Fruit fly (Drosophila melanogaster) whole organism, embryonic: ENCODE results near the gene CG32712.

Experiments
- ATbp ChIP-seq: fragments of 200-800 bp; sonication (Bioruptor generic); optimal IDR thresholded peaks from 2 replicates; lab custom pipeline; 2017; ENCODE audit warnings: missing biosample characterization, mild to moderate bottlenecking, missing genetic modification characterization, missing genetic modification reagents
- Ada2b ChIP-seq: fragments of 200-800 bp; sonication (Bioruptor generic); IDR thresholded peaks from 2 replicates; pipeline ENCODE4 v1.3.6; 2022; ENCODE audit warnings: missing biosample characterization, missing genetic modification characterization
- Atf3 ChIP-seq: fragments of 200-800 bp; sonication (Bioruptor generic); optimal IDR thresholded peaks from 3 replicates; lab custom pipeline; 2016; ENCODE audit warnings: missing biosample characterization, missing genetic modification characterization
- Bdp1 ChIP-seq: fragments of 200-800 bp; sonication (Bioruptor generic); optimal IDR thresholded peaks from 3 replicates; lab custom pipeline; 2016; ENCODE audit warnings: missing biosample characterization, missing genetic modification characterization
- CG10565 ChIP-seq: fragments of 200-800 bp; sonication (Bioruptor generic); optimal IDR thresholded peaks from 3 replicates; lab custom pipeline; 2016; ENCODE audit warnings: missing biosample characterization, mild to moderate bottlenecking, missing genetic modification characterization
- CG11456 ChIP-seq: fragments of 200-800 bp; sonication (Bioruptor generic); IDR thresholded peaks from 3 replicates; pipeline ENCODE4 v1.3.6; 2022; ENCODE audit warnings: missing biosample characterization, missing genetic modification characterization
- CG11504 ChIP-seq: fragments of 200-800 bp; sonication (Bioruptor generic); optimal IDR thresholded peaks from 3 replicates; lab custom pipeline; 2019; ENCODE audit warnings: missing biosample characterization, mild to moderate bottlenecking, missing genetic modification characterization, moderate library complexity
- CG12219 ChIP-seq: fragments of 200-800 bp; sonication (Bioruptor generic); optimal IDR thresholded peaks from 3 replicates; lab custom pipeline; 2018; ENCODE audit warnings: missing biosample characterization, mild to moderate bottlenecking, missing genetic modification characterization
- CG1233 ChIP-seq: fragments of 200-800 bp; sonication (Bioruptor generic); optimal IDR thresholded peaks from 4 replicates; lab custom pipeline; 2018; ENCODE audit warnings: missing biosample characterization, mild to moderate bottlenecking, missing genetic modification characterization
- CG12942 ChIP-seq: fragments of 200-800 bp; sonication (Bioruptor generic); optimal IDR thresholded peaks from 3 replicates; lab custom pipeline; 2016; ENCODE audit warnings: missing biosample characterization, missing genetic modification characterization
- CG13775 ChIP-seq: fragments of 200-800 bp; sonication (Bioruptor generic); optimal IDR thresholded peaks from 3 replicates; lab custom pipeline; 2017; ENCODE audit warnings: missing biosample characterization, mild to moderate bottlenecking, missing genetic modification characterization
- CG15269 ChIP-seq: fragments of 200-800 bp; sonication (Bioruptor generic); optimal IDR thresholded peaks from 2 replicates; lab custom pipeline; 2018; ENCODE audit warnings: missing biosample characterization, mild to moderate bottlenecking, missing genetic modification characterization, moderate library complexity
- CG1529 ChIP-seq: fragments of 200-800 bp; sonication (Bioruptor generic); optimal IDR thresholded peaks from 3 replicates; lab custom pipeline; 2018; ENCODE audit warnings: missing biosample characterization, missing genetic modification characterization
- CG16813 ChIP-seq: fragments of 200-800 bp; sonication (Bioruptor generic); IDR thresholded peaks from 3 replicates; pipeline ENCODE4 v1.3.6; 2022; ENCODE audit warnings: missing biosample characterization, missing genetic modification characterization; ENCODE audit not compliant: partially characterized antibody
- CG18764 ChIP-seq: fragments of 200-800 bp; sonication (Bioruptor generic); optimal IDR thresholded peaks from 3 replicates; lab custom pipeline; 2016; ENCODE audit warnings: missing biosample characterization, missing genetic modification characterization
- CG5180 ChIP-seq: fragments of 200-800 bp; sonication (Bioruptor generic); optimal IDR thresholded peaks from 3 replicates; lab custom pipeline; 2017; ENCODE audit warnings: missing biosample characterization, missing genetic modification characterization, mild to moderate bottlenecking, moderate library complexity, missing genetic modification reagents
- CG7271 ChIP-seq: fragments of 200-800 bp; sonication (Bioruptor generic); optimal IDR thresholded peaks from 2 replicates; lab custom pipeline; 2018; ENCODE audit warnings: missing biosample characterization, mild to moderate bottlenecking, missing genetic modification characterization, moderate library complexity
- CG8281 ChIP-seq: fragments of 200-800 bp; sonication (Bioruptor generic); optimal IDR thresholded peaks from 2 replicates; lab custom pipeline; 2018; ENCODE audit warnings: missing biosample characterization, mild to moderate bottlenecking, missing genetic modification characterization, moderate library complexity
- CG8388 ChIP-seq: fragments of 200-800 bp; sonication (Bioruptor generic); optimal IDR thresholded peaks from 2 replicates; lab custom pipeline; 2019; ENCODE audit warnings: missing biosample characterization, mild to moderate bottlenecking, missing genetic modification characterization, moderate library complexity
- Chrac-16 ChIP-seq: fragments of 200-800 bp; sonication (Bioruptor generic); optimal IDR thresholded peaks from 3 replicates; lab custom pipeline; 2016; ENCODE audit warnings: missing biosample characterization, missing genetic modification characterization
- Deaf1 ChIP-seq: fragments of 200-800 bp; optimal IDR thresholded peaks from 3 replicates; lab custom pipeline; 2019; ENCODE audit warnings: missing biosample characterization, mild to moderate bottlenecking, missing genetic modification characterization, moderate library complexity
- Dll ChIP-seq: fragments of 200-800 bp; sonication (Bioruptor generic); IDR thresholded peaks from 4 replicates; pipeline ENCODE4 v1.3.6; 2022; ENCODE audit warnings: missing biosample characterization, missing genetic modification characterization; ENCODE audit not compliant: partially characterized antibody
- Kr ChIP-seq: fragments of 200-800 bp; sonication (Bioruptor generic); optimal IDR thresholded peaks from 2 replicates; lab custom pipeline; 2017; ENCODE audit warnings: missing biosample characterization, mild to moderate bottlenecking, missing genetic modification characterization
- MESR4 ChIP-seq: fragments of 200-800 bp; sonication (Bioruptor generic); optimal IDR thresholded peaks from 2 replicates; lab custom pipeline; 2018; ENCODE audit warnings: missing biosample characterization, mild to moderate bottlenecking, missing genetic modification characterization, moderate library complexity
- Meics ChIP-seq: fragments of 200-800 bp; sonication (Bioruptor generic); optimal IDR thresholded peaks from 2 replicates; lab custom pipeline; 2017; ENCODE audit warnings: missing biosample characterization, mild to moderate bottlenecking, missing genetic modification characterization
- NfI ChIP-seq: fragments of 200-800 bp; sonication (Bioruptor generic); optimal IDR thresholded peaks from 3 replicates; lab custom pipeline; 2018; ENCODE audit warnings: missing biosample characterization, mild to moderate bottlenecking, missing genetic modification characterization, moderate library complexity
- Opbp ChIP-seq: fragments of 200-800 bp; sonication (Bioruptor generic); IDR thresholded peaks from 3 replicates; pipeline ENCODE4 v1.3.6; 2022; ENCODE audit warnings: missing biosample characterization, missing genetic modification characterization; ENCODE audit not compliant: partially characterized antibody
- Ptx1 ChIP-seq: fragments of 200-800 bp; sonication (Bioruptor generic); IDR thresholded peaks from 2 replicates; pipeline ENCODE4 v1.3.6; 2022; ENCODE audit warnings: missing biosample characterization, missing genetic modification characterization
- Ssrp ChIP-seq: fragments of 200-800 bp; sonication (Bioruptor generic); optimal IDR thresholded peaks from 2 replicates; lab custom pipeline; 2018; ENCODE audit warnings: missing biosample characterization, mild to moderate bottlenecking, missing genetic modification characterization, moderate library complexity
- Usf ChIP-seq: fragments of 200-800 bp; sonication (Bioruptor generic); optimal IDR thresholded peaks from 2 replicates; lab custom pipeline; 2017; ENCODE audit warnings: missing genotype, missing biosample characterization, missing genetic modification characterization
- Xbp1 ChIP-seq: fragments of 200-800 bp; sonication (Bioruptor generic); optimal IDR thresholded peaks from 3 replicates; lab custom pipeline; 2016; ENCODE audit warnings: missing biosample characterization, mild to moderate bottlenecking, missing genetic modification characterization
- ato ChIP-seq: fragments of 200-800 bp; sonication (Bioruptor generic); IDR thresholded peaks from 2 replicates; pipeline ENCODE4 v1.3.6; 2022; ENCODE audit warnings: missing biosample characterization, missing genetic modification characterization; ENCODE audit not compliant: partially characterized antibody
- bab2 ChIP-seq: fragments of 200-800 bp; sonication (Bioruptor generic); optimal IDR thresholded peaks from 2 replicates; lab custom pipeline; 2016; ENCODE audit warnings: missing biosample characterization, missing genetic modification characterization
- dan ChIP-seq: fragments of 200-800 bp; sonication (Bioruptor generic); IDR thresholded peaks from 2 replicates; pipeline ENCODE4 v1.3.6; 2022; ENCODE audit warnings: missing biosample characterization, missing genetic modification characterization
- disco-r ChIP-seq: fragments of 200-800 bp; sonication (Bioruptor generic); optimal IDR thresholded peaks from 2 replicates; lab custom pipeline; 2016; ENCODE audit warnings: missing biosample characterization, missing genetic modification characterization
- grau ChIP-seq: fragments of 200-800 bp; optimal IDR thresholded peaks from 3 replicates; lab custom pipeline; 2019; ENCODE audit warnings: missing biosample characterization, mild to moderate bottlenecking, missing genetic modification characterization, moderate library complexity
- hth ChIP-seq: fragments of >200 bp; optimal IDR thresholded peaks from 2 replicates; lab custom pipeline; 2017; ENCODE audit warnings: inconsistent platforms
- kah ChIP-seq: fragments of 200-800 bp; sonication (Bioruptor generic); optimal IDR thresholded peaks from 2 replicates; lab custom pipeline; 2018; ENCODE audit warnings: missing biosample characterization, mild to moderate bottlenecking, missing genetic modification characterization
- mirr ChIP-seq: fragments of 200-800 bp; sonication (Bioruptor generic); optimal IDR thresholded peaks from 3 replicates; lab custom pipeline; 2018; ENCODE audit warnings: missing biosample characterization, mild to moderate bottlenecking, missing genetic modification characterization
- mld ChIP-seq: fragments of 200-800 bp; sonication (Bioruptor generic); IDR thresholded peaks from 3 replicates; pipeline ENCODE4 v1.3.6; 2022; ENCODE audit warnings: missing biosample characterization, missing genetic modification characterization; ENCODE audit not compliant: partially characterized antibody
- pros ChIP-seq: fragments of 200-800 bp; sonication (Bioruptor generic); optimal IDR thresholded peaks from 3 replicates; lab custom pipeline; 2019; ENCODE audit warnings: missing biosample characterization, mild to moderate bottlenecking, missing genetic modification characterization, moderate library complexity
- ranshi ChIP-seq: fragments of 200-800 bp; sonication (Bioruptor generic); IDR thresholded peaks from 2 replicates; pipeline ENCODE4 v1.3.6; 2022; ENCODE audit warnings: missing biosample characterization, missing genetic modification characterization
- ro ChIP-seq: fragments of 200-800 bp; sonication (Bioruptor generic); IDR thresholded peaks from 2 replicates; pipeline ENCODE4 v1.3.6; 2022; ENCODE audit warnings: missing biosample characterization, missing genetic modification characterization
- sd ChIP-seq: fragments of 200-800 bp; sonication (Bioruptor generic); optimal IDR thresholded peaks from 3 replicates; lab custom pipeline; 2018; ENCODE audit warnings: missing biosample characterization, mild to moderate bottlenecking, missing genetic modification characterization, moderate library complexity
- sqz ChIP-seq: fragments of 200-800 bp; sonication (Bioruptor generic); optimal IDR thresholded peaks from 3 replicates; lab custom pipeline; 2018; ENCODE audit warnings: missing biosample characterization, mild to moderate bottlenecking, missing genetic modification characterization
- z ChIP-seq: fragments of 200-800 bp; sonication (Bioruptor generic); IDR thresholded peaks from 3 replicates; pipeline ENCODE4 v1.3.6; 2022; ENCODE audit warnings: missing biosample characterization, missing genetic modification characterization
- zen ChIP-seq: fragments of 200-800 bp; sonication (Bioruptor generic); optimal IDR thresholded peaks from 3 replicates; lab custom pipeline; 2018; ENCODE audit warnings: missing biosample characterization, mild to moderate bottlenecking, missing genetic modification characterization, moderate library complexity
- zf30C ChIP-seq: fragments of 200-800 bp; sonication (Bioruptor generic); optimal IDR thresholded peaks from 3 replicates; lab custom pipeline; 2018; ENCODE audit warnings: missing biosample characterization, mild to moderate bottlenecking, missing genetic modification characterization

Gene CG32712

dm6 chrX:8412197-8413160, 21.1 kb downstream of the CG32712 start (continued):
- no peak for TF ChIP-seq ato (GFP tag; lab: Robert Waterston, UW)
- TF ChIP-seq zf30C (GFP tag; lab: Kevin White, UChicago) = no peak
- TF ChIP-seq Usf (GFP tag; lab: Kevin White, UChicago) = no peak
- TF ChIP-seq Bdp1 = no peak
- no peak for TF ChIP-seq CG12942 (GFP tag; lab: Kevin White, UChicago)
- TF ChIP-seq MESR4 (GFP tag; lab: Kevin White, UChicago) = no peak
- TF ChIP-seq sqz = peak; percentile 75
- TF ChIP-seq Chrac-16 = no peak
- no peak for TF ChIP-seq Atf3 (GFP tag; lab: Kevin White, UChicago)
- TF ChIP-seq Ptx1 (GFP tag; lab: Robert Waterston, UW) = no peak
- TF ChIP-seq CG10565 (GFP tag; lab: Kevin White, UChicago) = no peak
- TF ChIP-seq disco-r = no peak
- TF ChIP-seq ranshi (GFP tag; lab: Robert Waterston, UW) = no peak
- TF ChIP-seq CG7271 (tag; lab: Kevin White, UChicago) = no peak
- TF ChIP-seq CG12219 (GFP tag; lab: Kevin White, UChicago) = no peak
- TF ChIP-seq pros (GFP tag; lab: Kevin White, UChicago) = peak; percentile 76
- no peak for TF ChIP-seq mld (GFP tag; lab: Robert Waterston, UW)
- no peak for TF ChIP-seq CG16813 (GFP tag; lab: Robert Waterston, UW)
- no peak for TF ChIP-seq CG1529 (GFP tag; lab: Kevin White, UChicago)
- no peak for TF ChIP-seq Ssrp
- TF ChIP-seq Deaf1 (tag; lab: Kevin White, UChicago) = no peak
- TF ChIP-seq sd (tag; lab: Kevin White, UChicago) = peak; percentile 16
- TF ChIP-seq CG8388 = no peak
- no peak for TF ChIP-seq Kr (GFP tag; lab: Kevin White, UChicago)
- no peak for TF ChIP-seq CG18764 (GFP tag; lab: Kevin White, UChicago)
- no peak for TF ChIP-seq Dll (GFP tag; lab: Robert Waterston, UW)
- TF ChIP-seq Meics (GFP tag; lab: Kevin White, UChicago) = no peak
- no peak for TF ChIP-seq Xbp1 (GFP tag; lab: Kevin White, UChicago)
- no peak for TF ChIP-seq ro (GFP tag; lab: Robert Waterston, UW)
- no peak for TF ChIP-seq dan (GFP tag; lab: Robert Waterston, UW)
- peak; percentile 9 for TF ChIP-seq CG15269
- TF ChIP-seq Opbp = no peak
- TF ChIP-seq NfI (GFP tag; lab: Kevin White, UChicago) = no peak
- TF ChIP-seq CG8281 (tag; lab: Kevin White, UChicago) = no peak
- TF ChIP-seq CG13775 (GFP tag; lab: Kevin White, UChicago) = no peak
- TF ChIP-seq mirr (GFP tag; lab: Kevin White, UChicago) = peak; percentile 79
- TF ChIP-seq Ada2b = no peak
- no peak for TF ChIP-seq CG11504
- TF ChIP-seq CG11456 = no peak
- no peak for TF ChIP-seq CG1233 (GFP tag; lab: Kevin White, UChicago)
- peak; percentile 25 for TF ChIP-seq zen
- peak; percentile 3 for TF ChIP-seq ATbp (GFP tag; lab: Kevin White, UChicago)
- no peak for TF ChIP-seq grau (tag; lab: Kevin White, UChicago)
- no peak for TF ChIP-seq hth (lab: Kevin White, UChicago)
- no peak for TF ChIP-seq CG5180 (GFP tag; lab: Kevin White, UChicago)
- TF ChIP-seq z = 0 out of 3 replicates have a peak, but pooled peaks have one; percentile 34
- TF ChIP-seq bab2 (GFP tag; lab: Kevin White, UChicago) = no peak
- no peak for TF ChIP-seq kah (GFP tag; lab: Kevin White, UChicago)
